Fruit fly (Drosophila melanogaster): ENCODE data around the gene TwdlB.

DNA sequence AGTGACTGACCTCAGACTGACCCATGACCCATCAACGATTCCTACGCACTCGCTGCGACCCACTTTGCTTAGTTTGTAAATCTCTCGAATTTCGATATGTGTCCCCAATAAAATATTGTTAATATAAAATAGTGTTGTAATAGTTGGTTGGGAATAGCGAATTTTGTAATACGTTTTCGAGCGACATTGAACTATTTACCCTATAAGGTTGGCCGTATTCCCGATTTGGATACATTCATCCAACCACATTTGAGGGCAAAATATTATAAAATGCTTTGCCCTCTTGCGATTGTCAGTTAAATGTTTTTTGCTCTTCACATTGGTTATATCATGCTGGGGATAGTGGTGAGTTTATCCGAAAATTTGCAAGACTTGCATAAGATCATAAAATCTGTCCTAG is 11.2 kb upstream of the TwdlB start, which contains the start of gene TwdlR:
- TF ChIP-seq h (optimal IDR thresholded peaks at IDR 0.05) (no peak), psq (optimal IDR thresholded peaks at IDR 0.05) (no peak), Myc (optimal IDR thresholded peaks at IDR 0.05) (no peak), Sin3A (optimal IDR thresholded peaks at IDR 0.05) (no peak), insv (optimal IDR thresholded peaks at IDR 0.05) (no peak)
